Worm (Caenorhabditis elegans): ENCODE measurements around the gene cdc-14.

The cdc-14 gene

ce11 chrII:5593377-5593932, at the start of gene cdc-14:
TSS of gene cdc-14 (minus strand) at chrII:5593427.
- TF ChIP-seq ham-2 (GFP tag; optimal IDR thresholded peaks at IDR 0.05) (no peak), ces-1 (GFP tag; optimal IDR thresholded peaks at IDR 0.05) (peak; percentile 45), mls-2 (tag; optimal IDR thresholded peaks at IDR 0.05) (no peak), ceh-39 (tag; optimal IDR thresholded peaks at IDR 0.05) (peak; percentile 75), nhr-2 (tag; optimal IDR thresholded peaks at IDR 0.05) (peak; percentile 2), lin-13 (tag; optimal IDR thresholded peaks at IDR 0.05) (peak; percentile 81), lsy-2 (tag; optimal IDR thresholded peaks at IDR 0.05) (peak; percentile 44), ceh-83 (GFP tag; optimal IDR thresholded peaks at IDR 0.05) (no peak), ceh-43 (GFP tag; optimal IDR thresholded peaks at IDR 0.05) (no peak), unc-62 (GFP tag; optimal IDR thresholded peaks at IDR 0.05) (peak; percentile 80), elt-1 (tag; optimal IDR thresholded peaks at IDR 0.05; ENCODE audit: borderline replicate concordance, insufficient read depth) (no peak), drap-1 (GFP tag; optimal IDR thresholded peaks at IDR 0.05) (no peak), unc-120 (tag; optimal IDR thresholded peaks at IDR 0.05; ENCODE audit: poor library complexity, severe bottlenecking) (peak; percentile 74), M03D4.4 (tag; optimal IDR thresholded peaks at IDR 0.05) (no peak), nhr-12 (tag; optimal IDR thresholded peaks at IDR 0.05) (no peak), mep-1 (tag; optimal IDR thresholded peaks at IDR 0.05) (peak; percentile 87), blmp-1 (tag; optimal IDR thresholded peaks at IDR 0.05) (no peak), sem-2 (GFP tag; optimal IDR thresholded peaks at IDR 0.05) (no peak), hlh-1 (tag; optimal IDR thresholded peaks at IDR 0.05) (peak; percentile 86), flh-1 (GFP tag; optimal IDR thresholded peaks at IDR 0.05) (no peak), pha-4 (tag; optimal IDR thresholded peaks at IDR 0.05) (no peak), elt-3 (tag; optimal IDR thresholded peaks at IDR 0.05) (no peak), zip-8 (tag; optimal IDR thresholded peaks at IDR 0.05) (no peak), snpc-4 (tag; optimal IDR thresholded peaks at IDR 0.05) (no peak), cnd-1 (tag; optimal IDR thresholded peaks at IDR 0.05) (peak; percentile 47), sptf-1 (tag; optimal IDR thresholded peaks at IDR 0.05) (no peak), nhr-237 (tag; optimal IDR thresholded peaks at IDR 0.05) (peak; percentile 39)

- TF ChIP-seq nhr-237 (tag; optimal IDR thresholded peaks at IDR 0.05) (no peak), nhr-28 (tag; optimal IDR thresholded peaks at IDR 0.05) (no peak), drap-1 (GFP tag; optimal IDR thresholded peaks at IDR 0.05) (no peak), mab-5 (tag; optimal IDR thresholded peaks at IDR 0.05) (no peak), sptf-1 (tag; optimal IDR thresholded peaks at IDR 0.05) (no peak), ztf-11 (tag; optimal IDR thresholded peaks at IDR 0.05) (no peak), nhr-76 (tag; optimal IDR thresholded peaks at IDR 0.05) (no peak), lsy-2 (tag; optimal IDR thresholded peaks at IDR 0.05) (no peak), cnd-1 (tag; optimal IDR thresholded peaks at IDR 0.05) (no peak), unc-62 (GFP tag; optimal IDR thresholded peaks at IDR 0.05) (no peak), ceh-83 (GFP tag; optimal IDR thresholded peaks at IDR 0.05) (no peak), blmp-1 (tag; optimal IDR thresholded peaks at IDR 0.05) (no peak), elt-3 (tag; optimal IDR thresholded peaks at IDR 0.05) (no peak), tbx-8 (GFP tag; optimal IDR thresholded peaks at IDR 0.05) (no peak), bed-3 (GFP tag; optimal IDR thresholded peaks at IDR 0.05) (no peak), nhr-12 (tag; optimal IDR thresholded peaks at IDR 0.05) (no peak), ceh-39 (tag; optimal IDR thresholded peaks at IDR 0.05) (no peak), mep-1 (tag; optimal IDR thresholded peaks at IDR 0.05) (no peak)
Measured at ce11 chrII:5642110-5642509, 48.9 kb upstream of the cdc-14 start.

ce11 chrII:5640362-5641079, 47.3 kb upstream of the cdc-14 start:
- TF ChIP-seq sem-2 (GFP tag; optimal IDR thresholded peaks at IDR 0.05) = no peak
- no peak for TF ChIP-seq nhr-12 (tag; optimal IDR thresholded peaks at IDR 0.05)
- no peak for TF ChIP-seq lin-13 (tag; optimal IDR thresholded peaks at IDR 0.05)
- TF ChIP-seq lsy-2 (tag; optimal IDR thresholded peaks at IDR 0.05) = no peak
- no peak for TF ChIP-seq hlh-1 (tag; optimal IDR thresholded peaks at IDR 0.05)
- TF ChIP-seq ces-1 (GFP tag; optimal IDR thresholded peaks at IDR 0.05) = no peak
- no peak for TF ChIP-seq elt-1 (tag; optimal IDR thresholded peaks at IDR 0.05; ENCODE audit: borderline replicate concordance, insufficient read depth)
- no peak for TF ChIP-seq M03D4.4 (tag; optimal IDR thresholded peaks at IDR 0.05)
- no peak for TF ChIP-seq snpc-4 (tag; optimal IDR thresholded peaks at IDR 0.05)
- TF ChIP-seq flh-1 (GFP tag; optimal IDR thresholded peaks at IDR 0.05) = no peak
